Fruit fly (Drosophila melanogaster) whole organism, embryonic: ENCODE data around the gene CG18135.
A peak's percentile ranks its signal among the peaks of the same experiment; 100 is the strongest.

Source experiments
- Aef1 ChIP-seq: fragments of 200-800 bp; sonication (Bioruptor generic); IDR thresholded peaks from 3 replicates; pipeline ENCODE4 v1.3.6; 2022; ENCODE audit warnings: missing biosample characterization, missing genetic modification characterization
- B-H1 ChIP-seq: fragments of 200-800 bp; sonication (Bioruptor generic); IDR thresholded peaks from 3 replicates; pipeline ENCODE4 v1.3.6; 2022; ENCODE audit warnings: missing biosample characterization, missing genetic modification characterization
- BtbVII ChIP-seq: fragments of 200-800 bp; sonication (Bioruptor generic); optimal IDR thresholded peaks from 3 replicates; lab custom pipeline; 2017; ENCODE audit warnings: missing biosample characterization, mild to moderate bottlenecking, missing genetic modification characterization
- CG12071 ChIP-seq: fragments of 200-800 bp; sonication (Bioruptor generic); optimal IDR thresholded peaks from 3 replicates; lab custom pipeline; 2018; ENCODE audit warnings: missing biosample characterization, mild to moderate bottlenecking, missing genetic modification characterization
- CG13296 ChIP-seq: fragments of 200-800 bp; sonication (Bioruptor generic); optimal IDR thresholded peaks from 3 replicates; lab custom pipeline; 2018; ENCODE audit warnings: missing biosample characterization, mild to moderate bottlenecking, missing genetic modification characterization
- CG14050 ChIP-seq: fragments of 200-800 bp; sonication (Bioruptor generic); IDR thresholded peaks from 3 replicates; pipeline ENCODE4 v1.3.6; 2022; ENCODE audit warnings: missing biosample characterization, missing genetic modification characterization
- CG14965 ChIP-seq: fragments of 200-800 bp; sonication (Bioruptor generic); optimal IDR thresholded peaks from 2 replicates; lab custom pipeline; 2016; ENCODE audit warnings: missing biosample characterization, missing genetic modification characterization, borderline replicate concordance
- CG1603 ChIP-seq: fragments of 200-800 bp; sonication (Bioruptor generic); optimal IDR thresholded peaks from 2 replicates; lab custom pipeline; 2019; ENCODE audit warnings: missing biosample characterization, mild to moderate bottlenecking, missing genetic modification characterization, moderate library complexity
- CG1647 ChIP-seq: fragments of 200-800 bp; sonication (Bioruptor generic); optimal IDR thresholded peaks from 3 replicates; lab custom pipeline; 2016; ENCODE audit warnings: missing biosample characterization, missing genetic modification characterization
- CG16813 ChIP-seq: fragments of 200-800 bp; sonication (Bioruptor generic); IDR thresholded peaks from 3 replicates; pipeline ENCODE4 v1.3.6; 2022; ENCODE audit warnings: missing biosample characterization, missing genetic modification characterization; ENCODE audit not compliant: partially characterized antibody
- CG16863 ChIP-seq: fragments of 200-800 bp; sonication (Bioruptor generic); optimal IDR thresholded peaks from 3 replicates; lab custom pipeline; 2016; ENCODE audit warnings: missing biosample characterization, missing genetic modification characterization
- CG17568 ChIP-seq: fragments of 200-800 bp; sonication (Bioruptor generic); optimal IDR thresholded peaks from 2 replicates; lab custom pipeline; 2018; ENCODE audit warnings: missing biosample characterization, mild to moderate bottlenecking, missing genetic modification characterization, moderate library complexity
- CG17612 ChIP-seq: fragments of 200-800 bp; sonication (Bioruptor generic); IDR thresholded peaks from 2 replicates; pipeline ENCODE4 v1.3.6; 2022; ENCODE audit warnings: missing biosample characterization, missing genetic modification characterization
- CG2116 ChIP-seq: fragments of 200-800 bp; sonication (Bioruptor generic); optimal IDR thresholded peaks from 3 replicates; lab custom pipeline; 2018; ENCODE audit warnings: missing biosample characterization, mild to moderate bottlenecking, missing genetic modification characterization
- CG3281 ChIP-seq: fragments of 200-800 bp; sonication (Bioruptor generic); optimal IDR thresholded peaks from 3 replicates; lab custom pipeline; 2017; ENCODE audit warnings: missing biosample characterization, mild to moderate bottlenecking, missing genetic modification characterization
- CG33213 ChIP-seq: fragments of 200-800 bp; sonication (Bioruptor generic); optimal IDR thresholded peaks from 3 replicates; lab custom pipeline; 2016; ENCODE audit warnings: missing biosample characterization, missing genetic modification characterization
- CG34224 ChIP-seq: fragments of 200-800 bp; sonication (Bioruptor generic); IDR thresholded peaks from 3 replicates; pipeline ENCODE4 v1.3.6; 2022; ENCODE audit warnings: missing biosample characterization, missing genetic modification characterization; ENCODE audit not compliant: partially characterized antibody
- CG34376 ChIP-seq: fragments of 200-800 bp; sonication (Bioruptor generic); optimal IDR thresholded peaks from 2 replicates; lab custom pipeline; 2018; ENCODE audit warnings: missing biosample characterization, mild to moderate bottlenecking, missing genetic modification characterization
- CG34422 ChIP-seq: fragments of 200-800 bp; sonication (Bioruptor generic); IDR thresholded peaks from 3 replicates; pipeline ENCODE4 v1.3.6; 2022; ENCODE audit warnings: missing biosample characterization, missing genetic modification characterization
- CG5953 ChIP-seq: fragments of 200-800 bp; sonication (Bioruptor generic); IDR thresholded peaks from 2 replicates; pipeline ENCODE4 v1.3.6; 2022; ENCODE audit warnings: missing biosample characterization, missing genetic modification characterization
- CG7556 ChIP-seq: fragments of 200-800 bp; sonication (Bioruptor generic); optimal IDR thresholded peaks from 2 replicates; lab custom pipeline; 2017; ENCODE audit warnings: missing biosample characterization, mild to moderate bottlenecking, missing genetic modification characterization
- CG7745 ChIP-seq: fragments of 200-800 bp; sonication (Bioruptor generic); optimal IDR thresholded peaks from 2 replicates; lab custom pipeline; 2018; ENCODE audit warnings: missing biosample characterization, mild to moderate bottlenecking, missing genetic modification characterization, moderate library complexity
- CG8359 ChIP-seq: fragments of 200-800 bp; sonication (Bioruptor generic); optimal IDR thresholded peaks from 2 replicates; lab custom pipeline; 2017; ENCODE audit warnings: missing biosample characterization, mild to moderate bottlenecking, missing genetic modification characterization, borderline replicate concordance
- CG9876 ChIP-seq: fragments of 200-800 bp; sonication (Bioruptor generic); optimal IDR thresholded peaks from 2 replicates; lab custom pipeline; 2016; ENCODE audit warnings: missing biosample characterization, missing genetic modification characterization
- CoRest ChIP-seq: fragments of 200-800 bp; sonication (Bioruptor generic); optimal IDR thresholded peaks from 3 replicates; lab custom pipeline; 2018; ENCODE audit warnings: missing biosample characterization, mild to moderate bottlenecking, missing genetic modification characterization, moderate library complexity
- Dbx ChIP-seq: fragments of 200-800 bp; sonication (Bioruptor generic); IDR thresholded peaks from 3 replicates; pipeline ENCODE4 v1.3.6; 2022; ENCODE audit warnings: missing biosample characterization, missing genetic modification characterization
- Dip3 ChIP-seq: fragments of 200-800 bp; sonication (Bioruptor generic); optimal IDR thresholded peaks from 3 replicates; lab custom pipeline; 2016; ENCODE audit warnings: missing biosample characterization, missing genetic modification characterization
- Fer2 ChIP-seq: fragments of 200-800 bp; sonication (Bioruptor generic); optimal IDR thresholded peaks from 2 replicates; lab custom pipeline; 2018; ENCODE audit warnings: missing biosample characterization, mild to moderate bottlenecking, missing genetic modification characterization, moderate library complexity
- GATAe ChIP-seq: fragments of 200-800 bp; sonication (Bioruptor generic); conservative IDR thresholded peaks from 2 replicates; pipeline ENCODE4 v1.3.6; 2022; ENCODE audit warnings: missing biosample characterization, missing genetic modification characterization
- Gsc ChIP-seq: fragments of 200-800 bp; sonication (Bioruptor generic); IDR thresholded peaks from 2 replicates; pipeline ENCODE4 v1.3.6; 2022; ENCODE audit warnings: missing biosample characterization, missing genetic modification characterization
- H2.0 ChIP-seq: fragments of 200-800 bp; sonication (Bioruptor generic); IDR thresholded peaks from 2 replicates; pipeline ENCODE4 v1.3.6; 2022; ENCODE audit warnings: missing biosample characterization, missing genetic modification characterization
- HmgZ ChIP-seq: fragments of 200-800 bp; sonication (Bioruptor generic); optimal IDR thresholded peaks from 2 replicates; lab custom pipeline; 2018; ENCODE audit warnings: missing biosample characterization, mild to moderate bottlenecking, missing genetic modification characterization
- Hr3 ChIP-seq: fragments of 200-800 bp; sonication (Bioruptor generic); optimal IDR thresholded peaks from 3 replicates; lab custom pipeline; 2016; ENCODE audit warnings: missing biosample characterization, missing genetic modification characterization
- Med ChIP-seq: fragments of 200-800 bp; sonication (Bioruptor generic); peaks from one replicate; lab custom pipeline; 2016; ENCODE audit warnings: missing biosample characterization, missing genetic modification characterization, mild to moderate bottlenecking, inconsistent platforms, moderate library complexity
- NFAT ChIP-seq: fragments of 200-800 bp; sonication (Bioruptor generic); IDR thresholded peaks from 2 replicates; pipeline ENCODE4 v1.3.6; 2022; ENCODE audit warnings: missing biosample characterization, missing genetic modification characterization
- Neu2 ChIP-seq: fragments of 200-800 bp; sonication (Bioruptor generic); optimal IDR thresholded peaks from 3 replicates; lab custom pipeline; 2016; ENCODE audit warnings: missing biosample characterization, missing genetic modification characterization, borderline replicate concordance
- Scr ChIP-seq: fragments of 200-800 bp; sonication (Bioruptor generic); IDR thresholded peaks from 2 replicates; pipeline ENCODE4 v1.3.6; 2022; ENCODE audit warnings: missing biosample characterization, missing genetic modification characterization; ENCODE audit not compliant: partially characterized antibody
- ap ChIP-seq: fragments of 200-800 bp; sonication (Bioruptor generic); IDR thresholded peaks from 2 replicates; pipeline ENCODE4 v1.3.6; 2022; ENCODE audit warnings: missing biosample characterization, missing genetic modification characterization
- bbx ChIP-seq: fragments of 200-800 bp; sonication (Bioruptor generic); IDR thresholded peaks from 2 replicates; pipeline ENCODE4 v1.3.6; 2022; ENCODE audit warnings: missing biosample characterization, missing genetic modification characterization; ENCODE audit not compliant: partially characterized antibody
- ewg ChIP-seq: fragments of 200-800 bp; sonication (Bioruptor generic); optimal IDR thresholded peaks from 3 replicates; lab custom pipeline; 2017; ENCODE audit warnings: mild to moderate bottlenecking, missing biosample characterization, missing genetic modification reagents, missing genetic modification characterization
- eyg ChIP-seq: fragments of 200-800 bp; sonication (Bioruptor generic); optimal IDR thresholded peaks from 3 replicates; lab custom pipeline; 2016; ENCODE audit warnings: missing biosample characterization, missing genetic modification characterization
- grn ChIP-seq: fragments of 200-800 bp; sonication (Bioruptor generic); optimal IDR thresholded peaks from 3 replicates; lab custom pipeline; 2017; ENCODE audit warnings: missing biosample characterization, missing genetic modification characterization
- kni ChIP-seq: fragments of 200-800 bp; sonication (Bioruptor generic); optimal IDR thresholded peaks from 3 replicates; lab custom pipeline; 2017; ENCODE audit warnings: mild to moderate bottlenecking, missing biosample characterization, missing genetic modification reagents, missing genetic modification characterization
- lilli ChIP-seq: fragments of 200-800 bp; sonication (Bioruptor generic); optimal IDR thresholded peaks from 3 replicates; lab custom pipeline; 2016; ENCODE audit warnings: missing biosample characterization, missing genetic modification characterization
- lola ChIP-seq, 3 experiments: fragments of >200 bp in 2 of 3; fragments of 200-800 bp in 1 of 3; sonication (Bioruptor generic) in 1 of 3; optimal IDR thresholded peaks; 2 replicates each; lab custom pipeline; 2017 to 2019; ENCODE audit warnings: missing biosample characterization in 3 of 3, missing genetic modification characterization in 3 of 3, mild to moderate bottlenecking in 1 of 3, moderate library complexity in 1 of 3
- maf-S ChIP-seq: fragments of 200-800 bp; sonication (Bioruptor generic); optimal IDR thresholded peaks from 2 replicates; lab custom pipeline; 2016; ENCODE audit warnings: missing biosample characterization, missing genetic modification characterization
- onecut ChIP-seq: fragments of 200-800 bp; sonication (Bioruptor generic); IDR thresholded peaks from 2 replicates; pipeline ENCODE4 v1.3.6; 2022; ENCODE audit warnings: missing biosample characterization, missing genetic modification characterization
- sens ChIP-seq: fragments of 200-800 bp; sonication (Bioruptor generic); peaks from one replicate; lab custom pipeline; 2016; ENCODE audit warnings: missing biosample characterization, missing genetic modification characterization
- sim ChIP-seq: fragments of 200-800 bp; sonication (Bioruptor generic); IDR thresholded peaks from 2 replicates; pipeline ENCODE4 v1.3.6; 2022; ENCODE audit warnings: missing biosample characterization, missing genetic modification characterization
- stc ChIP-seq: fragments of 200-800 bp; sonication (Bioruptor generic); IDR thresholded peaks from 2 replicates; pipeline ENCODE4 v1.3.6; 2022; ENCODE audit warnings: missing biosample characterization, missing genetic modification characterization

CG18135 gene

DNA sequence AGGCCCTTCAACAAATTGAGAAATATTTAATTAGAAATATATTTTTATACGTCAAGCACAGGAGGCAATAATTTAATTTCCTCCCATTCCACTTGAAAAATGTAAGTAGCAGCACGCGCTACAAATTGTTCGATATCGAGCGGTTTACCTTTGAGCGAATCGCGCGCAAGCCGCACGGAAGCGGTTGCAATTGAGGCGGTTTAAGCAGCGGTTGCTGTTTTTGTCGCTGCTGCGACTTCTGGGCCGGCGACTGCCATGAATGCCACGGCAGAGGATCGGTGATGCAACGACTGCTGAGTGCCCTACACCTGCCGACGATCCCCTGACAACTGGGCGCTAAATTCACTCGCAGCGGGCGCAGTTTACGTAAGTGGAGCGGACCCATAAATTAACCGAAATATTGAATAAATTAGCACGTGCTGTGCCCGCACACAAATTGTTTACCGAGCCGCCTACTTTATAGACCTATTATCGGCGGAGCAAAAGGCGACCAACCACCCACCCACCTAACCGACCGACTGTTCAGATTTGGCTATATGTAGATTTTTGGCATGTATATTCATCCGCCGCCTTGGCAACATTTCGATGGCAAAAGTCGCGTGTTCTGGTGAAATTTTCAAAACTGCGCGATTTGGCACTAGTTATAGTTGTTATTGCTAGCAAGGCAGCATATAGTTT is 4.4 kb downstream of the CG18135 start (continued):
- TF ChIP-seq grn (GFP tag; lab: Kevin White, UChicago) (no peak), CG1603 (tag; lab: Kevin White, UChicago) (no peak), CG7556 (GFP tag; lab: Kevin White, UChicago) (no peak), onecut (GFP tag; lab: Robert Waterston, UW) (no peak), CG7745 (tag; lab: Kevin White, UChicago) (no peak), Neu2 (no peak), eyg (GFP tag; lab: Kevin White, UChicago) (no peak), Dbx (GFP tag; lab: Robert Waterston, UW) (no peak), Dip3 (no peak), Scr (no peak), CG2116 (GFP tag; lab: Kevin White, UChicago) (no peak), BtbVII (GFP tag; lab: Kevin White, UChicago) (no peak), HmgZ (no peak), CG34422 (GFP tag; lab: Robert Waterston, UW) (0 out of 3 replicates have a peak, but pooled peaks have one; percentile 26), stc (GFP tag; lab: Robert Waterston, UW) (0 out of 2 replicates have a peak, but pooled peaks have one; percentile 29), maf-S (GFP tag; lab: Kevin White, UChicago) (no peak), sens (GFP tag; lab: Kevin White, UChicago) (peak; percentile 2), CG34224 (GFP tag; lab: Robert Waterston, UW) (peak; percentile 28; the same call in 1 of the 3 replicates), NFAT (GFP tag; lab: Robert Waterston, UW) (no peak), CG16863 (GFP tag; lab: Kevin White, UChicago) (no peak), Hr3 (GFP tag; lab: Kevin White, UChicago) (no peak), ap (GFP tag; lab: Robert Waterston, UW) (no peak), CG14050 (GFP tag; lab: Robert Waterston, UW) (no peak), bbx (GFP tag; lab: Robert Waterston, UW) (no peak), GATAe (GFP tag; lab: Robert Waterston, UW) (no peak), CG33213 (GFP tag; lab: Kevin White, UChicago) (no peak), Fer2 (tag; lab: Kevin White, UChicago) (no peak), kni (GFP tag; lab: Kevin White, UChicago) (no peak), CG9876 (GFP tag; lab: Kevin White, UChicago) (no peak), sim (GFP tag; lab: Robert Waterston, UW) (no peak), lilli (no peak), ewg (GFP tag; lab: Kevin White, UChicago) (no peak), CG16813 (GFP tag; lab: Robert Waterston, UW) (0 out of 3 replicates have a peak, but pooled peaks have one; percentile 24), CG13296 (GFP tag; lab: Kevin White, UChicago) (no peak), CG17612 (GFP tag; lab: Robert Waterston, UW) (peak; percentile 15; the same call in 1 of the 2 replicates), Aef1 (no peak), lola (GFP tag; optimal IDR thresholded peaks at IDR 0.05; lab: Kevin White, UChicago) (no peak), CG5953 (0 out of 2 replicates have a peak, but pooled peaks have one; percentile 9), CG14965 (GFP tag; lab: Kevin White, UChicago) (no peak), H2.0 (GFP tag; lab: Robert Waterston, UW) (no peak), Gsc (GFP tag; lab: Robert Waterston, UW) (no peak), CG1647 (GFP tag; lab: Kevin White, UChicago) (no peak), CoRest (tag; lab: Kevin White, UChicago) (no peak), CG3281 (GFP tag; lab: Kevin White, UChicago) (no peak), CG12071 (GFP tag; lab: Kevin White, UChicago) (no peak), CG8359 (GFP tag; lab: Kevin White, UChicago) (peak; percentile 98), B-H1 (GFP tag; lab: Robert Waterston, UW) (no peak), CG34376 (GFP tag; lab: Kevin White, UChicago) (no peak), Med (GFP tag; lab: Kevin White, UChicago) (peak; percentile 57), CG17568 (GFP tag; lab: Kevin White, UChicago) (no peak)
